Fruit fly (Drosophila melanogaster) whole organism, embryonic: Measurements from ENCODE around the gene Chpf.
A peak's percentile ranks its signal among the peaks of the same experiment; 100 is the strongest.

Experiments
- Antp ChIP-seq: fragments of 200-800 bp; sonication (Bioruptor generic); optimal IDR thresholded peaks from 3 replicates; lab custom pipeline; 2016; ENCODE audit warnings: missing biosample characterization, missing genetic modification characterization
- Blimp-1 ChIP-seq: fragments of 200-800 bp; sonication (Bioruptor generic); optimal IDR thresholded peaks from 3 replicates; lab custom pipeline; 2018; ENCODE audit warnings: missing biosample characterization, missing genetic modification characterization, mild to moderate bottlenecking, moderate library complexity, missing genetic modification reagents
- CG10209 ChIP-seq: fragments of 200-800 bp; sonication (Bioruptor generic); optimal IDR thresholded peaks from 3 replicates; lab custom pipeline; 2017; ENCODE audit warnings: missing biosample characterization, mild to moderate bottlenecking, missing genetic modification characterization, missing genetic modification reagents
- CG10462 ChIP-seq: fragments of 200-800 bp; sonication (Bioruptor generic); optimal IDR thresholded peaks from 2 replicates; lab custom pipeline; 2016; ENCODE audit warnings: missing biosample characterization, missing genetic modification characterization
- CG11247 ChIP-seq: fragments of 200-800 bp; sonication (Bioruptor generic); IDR thresholded peaks from 2 replicates; pipeline ENCODE4 v1.3.6; 2022; ENCODE audit warnings: missing biosample characterization, missing genetic modification characterization
- CG12071 ChIP-seq: fragments of 200-800 bp; sonication (Bioruptor generic); optimal IDR thresholded peaks from 3 replicates; lab custom pipeline; 2018; ENCODE audit warnings: missing biosample characterization, mild to moderate bottlenecking, missing genetic modification characterization
- CG12744 ChIP-seq: fragments of 200-800 bp; sonication (Bioruptor generic); optimal IDR thresholded peaks from 2 replicates; lab custom pipeline; 2016; ENCODE audit warnings: missing biosample characterization, missing genetic modification characterization
- CG12942 ChIP-seq: fragments of 200-800 bp; sonication (Bioruptor generic); optimal IDR thresholded peaks from 3 replicates; lab custom pipeline; 2016; ENCODE audit warnings: missing biosample characterization, missing genetic modification characterization
- CG13287 ChIP-seq: fragments of 200-800 bp; sonication (Bioruptor generic); IDR thresholded peaks from 2 replicates; pipeline ENCODE4 v1.3.6; 2022; ENCODE audit warnings: missing biosample characterization, missing genetic modification characterization; ENCODE audit not compliant: partially characterized antibody
- CG16813 ChIP-seq: fragments of 200-800 bp; sonication (Bioruptor generic); IDR thresholded peaks from 3 replicates; pipeline ENCODE4 v1.3.6; 2022; ENCODE audit warnings: missing biosample characterization, missing genetic modification characterization; ENCODE audit not compliant: partially characterized antibody
- CG18476 ChIP-seq: fragments of 200-800 bp; sonication (Bioruptor generic); optimal IDR thresholded peaks from 2 replicates; lab custom pipeline; 2016; ENCODE audit warnings: missing biosample characterization, mild to moderate bottlenecking, missing genetic modification characterization
- CG2116 ChIP-seq: fragments of 200-800 bp; sonication (Bioruptor generic); optimal IDR thresholded peaks from 3 replicates; lab custom pipeline; 2018; ENCODE audit warnings: missing biosample characterization, mild to moderate bottlenecking, missing genetic modification characterization
- CG33557 ChIP-seq: fragments of 200-800 bp; sonication (Bioruptor generic); optimal IDR thresholded peaks from 2 replicates; lab custom pipeline; 2019; ENCODE audit warnings: missing biosample characterization, mild to moderate bottlenecking, missing genetic modification characterization, moderate library complexity
- CG34224 ChIP-seq: fragments of 200-800 bp; sonication (Bioruptor generic); IDR thresholded peaks from 3 replicates; pipeline ENCODE4 v1.3.6; 2022; ENCODE audit warnings: missing biosample characterization, missing genetic modification characterization; ENCODE audit not compliant: partially characterized antibody
- CG34422 ChIP-seq: fragments of 200-800 bp; sonication (Bioruptor generic); IDR thresholded peaks from 3 replicates; pipeline ENCODE4 v1.3.6; 2022; ENCODE audit warnings: missing biosample characterization, missing genetic modification characterization
- CG3838 ChIP-seq: fragments of 200-800 bp; sonication (Bioruptor generic); optimal IDR thresholded peaks from 3 replicates; lab custom pipeline; 2016; ENCODE audit warnings: missing biosample characterization, missing genetic modification characterization
- CG42726 ChIP-seq: fragments of 200-800 bp; sonication (Bioruptor generic); IDR thresholded peaks from 2 replicates; pipeline ENCODE4 v1.3.6; 2022; ENCODE audit warnings: missing biosample characterization, missing genetic modification characterization; ENCODE audit not compliant: partially characterized antibody
- CG4730 ChIP-seq: fragments of 200-800 bp; sonication (Bioruptor generic); IDR thresholded peaks from 2 replicates; pipeline ENCODE4 v1.3.6; 2022; ENCODE audit warnings: missing biosample characterization, missing genetic modification characterization
- CG6854 ChIP-seq: fragments of 200-800 bp; sonication (Bioruptor generic); optimal IDR thresholded peaks from 3 replicates; lab custom pipeline; 2017; ENCODE audit warnings: missing biosample characterization, mild to moderate bottlenecking, missing genetic modification characterization
- CG8290 ChIP-seq, 3 experiments: fragments of 200-800 bp; sonication (Bioruptor generic); optimal IDR thresholded peaks; 2 replicates each; lab custom pipeline; 2016 to 2019; ENCODE audit warnings: missing biosample characterization in 3 of 3, missing genetic modification characterization in 3 of 3, mild to moderate bottlenecking in 2 of 3, moderate library complexity in 1 of 3
- CG9727 ChIP-seq: fragments of 200-800 bp; sonication (Bioruptor generic); optimal IDR thresholded peaks from 3 replicates; lab custom pipeline; 2017; ENCODE audit warnings: missing biosample characterization, mild to moderate bottlenecking, missing genetic modification characterization
- CTCF ChIP-seq: fragments of 200-800 bp; sonication (Bioruptor generic); optimal IDR thresholded peaks from 2 replicates; lab custom pipeline; 2017; ENCODE audit warnings: missing biosample characterization, mild to moderate bottlenecking, missing genetic modification characterization, moderate library complexity
- CkIIα-i1 ChIP-seq: fragments of 200-800 bp; sonication (Bioruptor generic); IDR thresholded peaks from 2 replicates; pipeline ENCODE4 v1.3.6; 2022; ENCODE audit warnings: missing biosample characterization, missing genetic modification characterization
- Drgx ChIP-seq: fragments of 200-800 bp; sonication (Bioruptor generic); IDR thresholded peaks from 2 replicates; pipeline ENCODE4 v1.3.6; 2022; ENCODE audit warnings: missing biosample characterization, missing genetic modification characterization
- Elba2 ChIP-seq: fragments of 200-800 bp; sonication (Bioruptor generic); optimal IDR thresholded peaks from 3 replicates; lab custom pipeline; 2016; ENCODE audit warnings: missing biosample characterization, missing genetic modification characterization
- Fer1 ChIP-seq: fragments of 200-800 bp; sonication (Bioruptor generic); optimal IDR thresholded peaks from 2 replicates; lab custom pipeline; 2017; ENCODE audit warnings: missing biosample characterization, mild to moderate bottlenecking, missing genetic modification characterization
- HmgD ChIP-seq: fragments of 200-800 bp; sonication (Bioruptor generic); optimal IDR thresholded peaks from 3 replicates; lab custom pipeline; 2016; ENCODE audit warnings: missing biosample characterization, missing genetic modification characterization
- Hmx ChIP-seq: fragments of 200-800 bp; sonication (Bioruptor generic); optimal IDR thresholded peaks from 2 replicates; lab custom pipeline; 2016; ENCODE audit warnings: missing biosample characterization, missing genetic modification characterization
- MESR4 ChIP-seq: fragments of 200-800 bp; sonication (Bioruptor generic); optimal IDR thresholded peaks from 2 replicates; lab custom pipeline; 2018; ENCODE audit warnings: missing biosample characterization, mild to moderate bottlenecking, missing genetic modification characterization, moderate library complexity
- Max ChIP-seq: fragments of 200-800 bp; sonication (Bioruptor generic); optimal IDR thresholded peaks from 2 replicates; lab custom pipeline; 2016; ENCODE audit warnings: missing biosample characterization, mild to moderate bottlenecking, missing genetic modification characterization
- Opbp ChIP-seq: fragments of 200-800 bp; sonication (Bioruptor generic); IDR thresholded peaks from 3 replicates; pipeline ENCODE4 v1.3.6; 2022; ENCODE audit warnings: missing biosample characterization, missing genetic modification characterization; ENCODE audit not compliant: partially characterized antibody
- Rfx ChIP-seq: fragments of 200-800 bp; sonication (Bioruptor generic); IDR thresholded peaks from 2 replicates; pipeline ENCODE4 v1.3.6; 2022; ENCODE audit warnings: missing biosample characterization, missing genetic modification characterization
- Scr ChIP-seq: fragments of 200-800 bp; sonication (Bioruptor generic); IDR thresholded peaks from 2 replicates; pipeline ENCODE4 v1.3.6; 2022; ENCODE audit warnings: missing biosample characterization, missing genetic modification characterization; ENCODE audit not compliant: partially characterized antibody
- bcd ChIP-seq: fragments of 200-800 bp; sonication (Bioruptor generic); optimal IDR thresholded peaks from 2 replicates; lab custom pipeline; 2017; ENCODE audit warnings: missing biosample characterization, mild to moderate bottlenecking, missing genetic modification characterization
- danr ChIP-seq: fragments of 200-800 bp; sonication (Bioruptor generic); IDR thresholded peaks from 2 replicates; pipeline ENCODE4 v1.3.6; 2022; ENCODE audit warnings: missing biosample characterization, missing genetic modification characterization
- fd3F ChIP-seq: fragments of 200-800 bp; sonication (Bioruptor generic); optimal IDR thresholded peaks from 2 replicates; lab custom pipeline; 2018; ENCODE audit warnings: missing biosample characterization, mild to moderate bottlenecking, missing genetic modification characterization, moderate library complexity
- grn ChIP-seq: fragments of 200-800 bp; sonication (Bioruptor generic); optimal IDR thresholded peaks from 3 replicates; lab custom pipeline; 2017; ENCODE audit warnings: missing biosample characterization, missing genetic modification characterization
- insv ChIP-seq, 2 experiments: fragments of 200-800 bp; sonication (Bioruptor generic); optimal IDR thresholded peaks; 3 replicates each; lab custom pipeline; 2016 to 2018; ENCODE audit warnings: missing biosample characterization in 2 of 2, missing genetic modification characterization in 2 of 2
- nerfin-2 ChIP-seq: fragments of 200-800 bp; sonication (Bioruptor generic); IDR thresholded peaks from 2 replicates; pipeline ENCODE4 v1.3.6; 2022; ENCODE audit warnings: missing biosample characterization, missing genetic modification characterization; ENCODE audit not compliant: partially characterized antibody
- nom ChIP-seq: fragments of 200-800 bp; sonication (Bioruptor generic); optimal IDR thresholded peaks from 2 replicates; lab custom pipeline; 2017; ENCODE audit warnings: missing biosample characterization, missing genetic modification characterization, mild to moderate bottlenecking, moderate library complexity, missing genetic modification reagents
- pho ChIP-seq: fragments of 200-800 bp; sonication (Bioruptor generic); optimal IDR thresholded peaks from 2 replicates; lab custom pipeline; 2016; ENCODE audit warnings: missing biosample characterization, missing genetic modification characterization
- ro ChIP-seq: fragments of 200-800 bp; sonication (Bioruptor generic); IDR thresholded peaks from 2 replicates; pipeline ENCODE4 v1.3.6; 2022; ENCODE audit warnings: missing biosample characterization, missing genetic modification characterization
- tgo ChIP-seq: fragments of 200-800 bp; sonication (Bioruptor generic); IDR thresholded peaks from 3 replicates; pipeline ENCODE4 v1.3.6; 2022; ENCODE audit warnings: missing biosample characterization, missing genetic modification characterization
- trem ChIP-seq: fragments of 200-800 bp; optimal IDR thresholded peaks from 3 replicates; lab custom pipeline; 2019; ENCODE audit warnings: missing biosample characterization, mild to moderate bottlenecking, missing genetic modification characterization, moderate library complexity
- ttk ChIP-seq: fragments of 200-800 bp; sonication (Bioruptor generic); IDR thresholded peaks from 2 replicates; pipeline ENCODE4 v2.1.2; 2022; ENCODE audit warnings: missing biosample characterization, missing genetic modification characterization
- usp ChIP-seq: fragments of >200 bp; optimal IDR thresholded peaks from 2 replicates; lab custom pipeline; 2017; ENCODE audit warnings: missing biosample characterization, missing genetic modification characterization
- yki ChIP-seq: fragments of >200 bp; optimal IDR thresholded peaks from 3 replicates; lab custom pipeline; 2018

Chpf gene

DNA sequence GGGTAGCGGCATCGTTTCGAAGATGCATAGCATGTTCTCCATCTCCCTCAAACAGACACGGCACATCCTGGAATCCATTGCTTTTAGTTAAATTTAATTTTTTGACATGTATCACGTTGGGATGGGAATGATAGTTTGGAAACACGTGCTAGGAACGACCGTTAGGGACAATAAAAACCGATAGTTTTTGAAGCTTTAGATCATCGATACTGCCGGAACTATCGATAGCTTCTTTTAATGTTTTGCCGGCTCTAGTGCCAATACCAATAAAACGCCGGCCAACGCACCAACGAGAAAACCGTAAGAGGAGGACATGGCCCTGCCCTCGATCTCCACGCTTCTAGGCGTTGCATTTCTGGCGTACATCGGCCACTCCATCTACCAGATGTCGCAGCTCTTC lies 42.5 kb upstream of the Chpf start, which contains the start of the genes CG4318 and CG4332 (continued):
- TF ChIP-seq nerfin-2 (GFP tag; lab: Robert Waterston, UW) (peak; percentile 72), MESR4 (peak; percentile 48), Max (GFP tag; lab: Kevin White, UChicago) (peak; percentile 44), yki (lab: Kevin White, UChicago) (no peak), CG34422 (GFP tag; lab: Robert Waterston, UW) (peak; percentile 45; the same call in 1 of the 3 replicates), Rfx (GFP tag; lab: Robert Waterston, UW) (peak; percentile 38; the same call in 1 of the 2 replicates), CG4730 (no peak), insv (GFP tag; optimal IDR thresholded peaks at IDR 0.05; lab: Kevin White, UChicago) (no peak), CG13287 (GFP tag; lab: Robert Waterston, UW) (peak; percentile 92), Scr (GFP tag; lab: Robert Waterston, UW) (peak; percentile 87), Opbp (GFP tag; lab: Robert Waterston, UW) (peak; percentile 89), CG16813 (peak; percentile 85)

DNA sequence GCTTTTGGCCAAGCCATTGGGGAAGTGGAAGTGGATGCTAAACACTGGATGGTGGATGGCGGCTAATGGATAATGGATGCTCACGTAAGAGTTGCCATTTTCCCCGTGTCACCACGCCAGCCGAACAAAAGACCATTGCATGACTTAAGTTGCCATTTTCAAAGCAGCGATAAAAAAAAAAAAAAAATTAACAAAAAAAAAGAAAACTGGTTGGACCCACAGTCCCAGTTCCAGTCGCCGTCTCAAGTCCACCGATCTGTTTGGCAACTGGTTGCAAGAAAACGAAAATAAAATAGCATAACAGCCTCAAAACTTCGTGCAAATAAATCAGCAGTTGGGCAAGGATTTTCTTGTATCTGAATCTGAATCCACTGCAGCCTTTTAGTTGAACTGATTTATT lies 36.8 kb upstream of the Chpf start:
- TF ChIP-seq Elba2 = no peak
- peak; percentile 24; the same call in 1 of the 2 replicates for TF ChIP-seq Drgx (GFP tag; lab: Robert Waterston, UW)
- TF ChIP-seq nom (GFP tag; lab: Kevin White, UChicago) = peak; percentile 11
- TF ChIP-seq, all 482 proteins: peak for 2

DNA sequence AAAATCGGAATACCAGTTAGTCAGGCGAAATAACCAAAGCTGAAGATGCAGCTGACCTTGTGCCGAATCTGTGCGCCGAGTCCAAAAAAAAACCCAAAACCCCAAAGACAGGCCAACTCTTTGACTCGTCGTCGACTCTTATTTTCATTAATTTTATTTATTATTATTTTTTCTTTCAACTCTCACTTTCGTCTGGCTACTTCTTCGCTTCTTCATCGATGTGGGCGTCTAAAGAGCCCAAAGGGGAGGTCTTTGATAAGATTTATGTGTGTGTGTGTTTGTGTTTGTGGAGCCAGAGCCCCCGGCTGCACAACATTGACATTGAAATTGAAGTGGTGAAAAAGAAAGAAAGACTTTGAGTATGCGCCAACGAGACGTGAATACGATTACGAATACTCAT lies 33.6 kb upstream of the Chpf start:
- no peak for TF ChIP-seq CG9727
- TF ChIP-seq tgo (GFP tag; lab: Robert Waterston, UW) = 0 out of 3 replicates have a peak, but pooled peaks have one; percentile 2
- no peak for TF ChIP-seq ro (GFP tag; lab: Robert Waterston, UW)
- TF ChIP-seq Blimp-1 (GFP tag; lab: Kevin White, UChicago) = peak; percentile 87

DNA sequence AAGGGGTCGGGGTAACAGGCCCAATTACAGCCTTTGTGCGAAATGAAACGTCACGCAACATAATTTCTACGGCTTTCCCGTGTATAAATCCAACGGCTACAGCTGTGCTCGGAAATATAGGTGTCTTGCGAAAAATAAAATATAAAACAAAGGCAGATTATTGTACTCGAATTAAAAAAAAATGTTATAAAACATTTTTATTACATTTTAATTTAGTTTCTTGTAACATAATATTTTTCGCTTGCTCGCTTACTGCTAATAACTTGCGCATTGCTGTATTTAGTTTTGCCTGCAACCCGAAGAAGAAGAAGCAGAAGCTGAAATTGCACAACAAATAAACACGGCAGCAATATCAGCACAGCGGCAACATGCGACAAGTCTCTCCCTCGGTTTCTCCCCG lies 30.8 kb upstream of the Chpf start:
- TF ChIP-seq CG10462 (GFP tag; lab: Kevin White, UChicago) (no peak), CG2116 (no peak), trem (no peak), HmgD (GFP tag; lab: Kevin White, UChicago) (no peak), CTCF (no peak), CG18476 (GFP tag; lab: Kevin White, UChicago) (no peak), danr (GFP tag; lab: Robert Waterston, UW) (no peak), CG34224 (GFP tag; lab: Robert Waterston, UW) (no peak), CG42726 (GFP tag; lab: Robert Waterston, UW) (no peak), CkIIα-i1 (no peak), CG11247 (GFP tag; lab: Robert Waterston, UW) (no peak), usp (GFP tag; lab: Kevin White, UChicago) (no peak), CG6854 (GFP tag; lab: Kevin White, UChicago) (no peak), CG8290 (GFP tag; optimal IDR thresholded peaks at IDR 0.05; lab: Kevin White, UChicago) (no peak), CG8290 (tag; optimal IDR thresholded peaks at IDR 0.05; lab: Kevin White, UChicago) (no peak), grn (GFP tag; lab: Kevin White, UChicago) (no peak), CG10209 (peak; percentile 36), CG3838 (GFP tag; lab: Kevin White, UChicago) (no peak), CG33557 (GFP tag; lab: Kevin White, UChicago) (no peak), Hmx (GFP tag; lab: Kevin White, UChicago) (no peak), bcd (peak; percentile 9), Antp (GFP tag; lab: Kevin White, UChicago) (no peak), Fer1 (GFP tag; lab: Kevin White, UChicago) (no peak), CG12071 (GFP tag; lab: Kevin White, UChicago) (no peak), ttk (GFP tag; lab: Robert Waterston, UW) (0 out of 2 replicates have a peak, but pooled peaks have one; percentile 17), CG12744 (GFP tag; lab: Kevin White, UChicago) (no peak), CG12942 (GFP tag; lab: Kevin White, UChicago) (no peak), fd3F (no peak), pho (GFP tag; lab: Kevin White, UChicago) (no peak)
